Worm (Caenorhabditis elegans) whole organism, young adult: ENCODE data around the gene F47B8.2.
A peak's percentile ranks its signal among the peaks of the same experiment; 100 is the strongest.

ENCODE experiments used
- C06A6.2 ChIP-seq: fragments of 200-800 bp; sonication (Bioruptor generic); conservative IDR thresholded peaks from 2 replicates; pipeline ENCODE4 v1.3.6; 2022; ENCODE audit warnings: missing genetic modification characterization, missing compliant biosample characterization
- D2030.7 ChIP-seq: fragments of 200-800 bp; sonication (Bioruptor generic); IDR thresholded peaks from 2 replicates; pipeline ENCODE4 v1.3.6; 2022; ENCODE audit warnings: missing genetic modification reagents, missing genetic modification characterization, missing compliant biosample characterization
- F10E7.11 ChIP-seq: sonication (generic microtip); optimal IDR thresholded peaks from 2 replicates; lab custom pipeline; 2017; ENCODE audit warnings: mild to moderate bottlenecking, missing genetic modification characterization, moderate library complexity, missing compliant biosample characterization
- F49E8.2 ChIP-seq: sonication (generic microtip); optimal IDR thresholded peaks from 3 replicates; lab custom pipeline; 2017; ENCODE audit warnings: missing genetic modification characterization, mild to moderate bottlenecking, missing compliant biosample characterization, antibody characterized with exemption, moderate library complexity; ENCODE audit not compliant: insufficient read depth
- F57C9.4 ChIP-seq: sonication (generic microtip); optimal IDR thresholded peaks from 2 replicates; lab custom pipeline; 2017; ENCODE audit warnings: mild to moderate bottlenecking, missing genetic modification characterization, missing compliant biosample characterization
- K12H6.12 ChIP-seq: fragments of 200-800 bp; sonication (Bioruptor generic); optimal IDR thresholded peaks from 2 replicates; lab custom pipeline; 2018; ENCODE audit warnings: mild to moderate bottlenecking, missing genetic modification characterization, missing compliant biosample characterization
- ama-1 ChIP-seq, 3 experiments: fragments of 150-350 bp in 1 of 3; sonication (generic microtip) in 2 of 3; optimal IDR thresholded peaks; 2 replicates each; lab custom pipeline; 2014 to 2018; ENCODE audit warnings: missing biosample characterization in 2 of 3, missing genetic modification characterization in 2 of 3, missing genetic modification reagents in 2 of 3
- attf-3 ChIP-seq: fragments of 200-800 bp; sonication (Bioruptor generic); conservative IDR thresholded peaks from 2 replicates; pipeline ENCODE4 v1.3.6; 2022; ENCODE audit warnings: missing genetic modification reagents, missing genetic modification characterization, missing compliant biosample characterization
- attf-6 ChIP-seq: fragments of 200-800 bp; sonication (Bioruptor generic); IDR thresholded peaks from 2 replicates; pipeline ENCODE4 v1.3.6; 2022; ENCODE audit warnings: missing genetic modification reagents, missing genetic modification characterization, missing compliant biosample characterization
- bed-2 ChIP-seq: fragments of 200-800 bp; sonication (Bioruptor generic); IDR thresholded peaks from 2 replicates; pipeline ENCODE4 v1.3.6; 2022; ENCODE audit warnings: missing genetic modification reagents, missing genetic modification characterization, missing compliant biosample characterization
- cebp-1 ChIP-seq, 2 experiments: fragments of 200-800 bp in 1 of 2; sonication (Bioruptor generic) in 1 of 2; sonication (generic microtip) in 1 of 2; IDR thresholded peaks in 1 of 2; optimal IDR thresholded peaks in 1 of 2; 2 replicates each; pipeline versions ENCODE4 v1.3.6 to Lab custom; 2017 to 2022; ENCODE audit warnings: missing compliant biosample characterization in 2 of 2, missing genetic modification characterization in 2 of 2, mild to moderate bottlenecking in 1 of 2, missing genetic modification reagents in 1 of 2, moderate library complexity in 1 of 2
- ceh-100 ChIP-seq: fragments of 200-800 bp; sonication (Bioruptor generic); IDR thresholded peaks from 2 replicates; pipeline ENCODE4 v1.3.6; 2022; ENCODE audit warnings: missing genetic modification reagents, missing genetic modification characterization, missing compliant biosample characterization
- dox-1 ChIP-seq: fragments of 200-800 bp; sonication (Bioruptor generic); IDR thresholded peaks from 2 replicates; pipeline ENCODE4 v1.3.6; 2022; ENCODE audit warnings: missing genetic modification reagents, missing genetic modification characterization, missing compliant biosample characterization
- dpl-1 ChIP-seq: fragments of 150-350 bp; optimal IDR thresholded peaks from 2 replicates; lab custom pipeline; 2014; ENCODE audit warnings: missing biosample characterization, missing genetic modification reagents, missing genetic modification characterization
- efl-1 ChIP-seq: fragments of 150-350 bp; optimal IDR thresholded peaks from 2 replicates; lab custom pipeline; 2014; ENCODE audit warnings: missing biosample characterization, missing genetic modification reagents, missing genetic modification characterization
- egrh-3 ChIP-seq: fragments of 200-800 bp; sonication (Bioruptor generic); IDR thresholded peaks from 2 replicates; pipeline ENCODE4 v1.3.6; 2022; ENCODE audit warnings: missing genetic modification reagents, missing genetic modification characterization, missing compliant biosample characterization
- ekl-4 ChIP-seq: fragments of 200-800 bp; sonication (Bioruptor generic); IDR thresholded peaks from 2 replicates; pipeline ENCODE4 v1.3.6; 2022; ENCODE audit warnings: missing genetic modification reagents, missing genetic modification characterization, missing compliant biosample characterization
- him-1 ChIP-seq: sonication (generic microtip); optimal IDR thresholded peaks from 2 replicates; lab custom pipeline; 2016; ENCODE audit warnings: missing genotype, missing genetic modification reagents, missing genetic modification characterization, missing compliant biosample characterization
- let-526 ChIP-seq: fragments of 200-800 bp; sonication (Bioruptor generic); IDR thresholded peaks from 2 replicates; pipeline ENCODE4 v1.3.6; 2022; ENCODE audit warnings: missing genetic modification reagents, missing genetic modification characterization, missing compliant biosample characterization
- lin-40 ChIP-seq: sonication (generic microtip); optimal IDR thresholded peaks from 2 replicates; lab custom pipeline; 2016; ENCODE audit warnings: missing genetic modification characterization, mild to moderate bottlenecking, missing compliant biosample characterization, missing genotype, missing genetic modification reagents
- lin-54 ChIP-seq: fragments of 200-800 bp; sonication (Bioruptor generic); optimal IDR thresholded peaks from 2 replicates; lab custom pipeline; 2018; ENCODE audit warnings: mild to moderate bottlenecking, missing genetic modification characterization, missing compliant biosample characterization
- lir-1 ChIP-seq: fragments of 200-800 bp; sonication (Bioruptor generic); conservative IDR thresholded peaks from 2 replicates; pipeline ENCODE4 v1.3.6; 2022; ENCODE audit warnings: missing genetic modification reagents, missing genetic modification characterization, missing compliant biosample characterization
- lsl-1 ChIP-seq: fragments of 200-800 bp; sonication (Bioruptor generic); optimal IDR thresholded peaks from 2 replicates; lab custom pipeline; 2018; ENCODE audit warnings: mild to moderate bottlenecking, missing genetic modification characterization, moderate library complexity, missing compliant biosample characterization
- lsy-27 ChIP-seq: sonication (generic microtip); optimal IDR thresholded peaks from 2 replicates; lab custom pipeline; 2017; ENCODE audit warnings: missing genetic modification characterization, mild to moderate bottlenecking, missing compliant biosample characterization, antibody characterized with exemption, missing genotype, borderline replicate concordance; ENCODE audit not compliant: insufficient read depth
- madf-3 ChIP-seq: fragments of 200-800 bp; sonication (Bioruptor generic); IDR thresholded peaks from 2 replicates; pipeline ENCODE4 v1.3.6; 2022; ENCODE audit warnings: missing genetic modification reagents, missing genetic modification characterization, missing compliant biosample characterization
- mel-28 ChIP-seq: sonication (generic microtip); optimal IDR thresholded peaks from 2 replicates; lab custom pipeline; 2016; ENCODE audit warnings: borderline replicate concordance, mild to moderate bottlenecking, missing genetic modification characterization, missing compliant biosample characterization
- nfya-1 ChIP-seq: sonication (generic microtip); optimal IDR thresholded peaks from 2 replicates; lab custom pipeline; 2017; ENCODE audit warnings: antibody characterized with exemption, missing compliant biosample characterization, missing genetic modification characterization, borderline replicate concordance; ENCODE audit not compliant: insufficient read depth
- nfya-2 ChIP-seq: fragments of 200-800 bp; sonication (Bioruptor generic); IDR thresholded peaks from 2 replicates; pipeline ENCODE4 v1.3.6; 2022; ENCODE audit warnings: missing genetic modification reagents, missing genetic modification characterization, missing compliant biosample characterization
- nfyb-1 ChIP-seq: fragments of 200-800 bp; sonication (Bioruptor generic); IDR thresholded peaks from 2 replicates; pipeline ENCODE4 v1.3.6; 2022; ENCODE audit warnings: missing genetic modification reagents, missing genetic modification characterization, missing compliant biosample characterization
- nhr-120 ChIP-seq: fragments of 200-800 bp; sonication (Bioruptor generic); IDR thresholded peaks from 2 replicates; pipeline ENCODE4 v1.3.6; 2022; ENCODE audit warnings: missing genetic modification characterization, missing compliant biosample characterization
- nhr-27 ChIP-seq: fragments of 200-800 bp; sonication (Bioruptor generic); optimal IDR thresholded peaks from 2 replicates; lab custom pipeline; 2018; ENCODE audit warnings: mild to moderate bottlenecking, missing genetic modification characterization, moderate library complexity, missing compliant biosample characterization
- nhr-80 ChIP-seq: sonication (generic microtip); optimal IDR thresholded peaks from 2 replicates; lab custom pipeline; 2016; ENCODE audit warnings: missing genetic modification characterization, missing compliant biosample characterization
- nhr-90 ChIP-seq: sonication (generic microtip); optimal IDR thresholded peaks from 2 replicates; lab custom pipeline; 2016; ENCODE audit warnings: missing genotype, mild to moderate bottlenecking, missing genetic modification characterization, missing compliant biosample characterization
- pbrm-1 ChIP-seq: fragments of 200-800 bp; sonication (Bioruptor generic); IDR thresholded peaks from 2 replicates; pipeline ENCODE4 v1.3.6; 2022; ENCODE audit warnings: missing genetic modification reagents, missing genetic modification characterization, missing compliant biosample characterization
- sdz-38 ChIP-seq: sonication (generic microtip); optimal IDR thresholded peaks from 2 replicates; lab custom pipeline; 2016; ENCODE audit warnings: missing genotype, missing genetic modification characterization, missing compliant biosample characterization
- sea-2 ChIP-seq: fragments of 200-800 bp; sonication (Bioruptor generic); IDR thresholded peaks from 2 replicates; pipeline ENCODE4 v1.3.6; 2022; ENCODE audit warnings: missing genetic modification characterization, missing compliant biosample characterization
- snpc-1.3 ChIP-seq: sonication (generic microtip); optimal IDR thresholded peaks from 2 replicates; lab custom pipeline; 2017; ENCODE audit warnings: missing genetic modification characterization, mild to moderate bottlenecking, missing compliant biosample characterization, antibody characterized with exemption, moderate library complexity, missing genotype, missing genetic modification reagents; ENCODE audit not compliant: insufficient read depth
- snpc-4 ChIP-seq, 5 experiments: fragments of 150-350 bp in 1 of 5; sonication (generic microtip) in 4 of 5; optimal IDR thresholded peaks; 2 replicates each; lab custom pipeline; 2014 to 2018; ENCODE audit warnings: missing genetic modification characterization in 5 of 5, missing biosample characterization in 3 of 5, antibody characterized with exemption in 2 of 5, mild to moderate bottlenecking in 2 of 5, missing compliant biosample characterization in 2 of 5, missing genotype in 2 of 5, moderate library complexity in 2 of 5, missing genetic modification reagents in 1 of 5
- somi-1 ChIP-seq: fragments of 200-800 bp; sonication (Bioruptor generic); optimal IDR thresholded peaks from 2 replicates; lab custom pipeline; 2018; ENCODE audit warnings: mild to moderate bottlenecking, missing genetic modification characterization, missing compliant biosample characterization
- tbp1 ChIP-seq: fragments of 200-800 bp; sonication (Bioruptor generic); optimal IDR thresholded peaks from 2 replicates; lab custom pipeline; 2018; ENCODE audit warnings: mild to moderate bottlenecking, missing genetic modification characterization, missing compliant biosample characterization
- zfh-2 ChIP-seq: fragments of 200-800 bp; sonication (Bioruptor generic); conservative IDR thresholded peaks from 2 replicates; pipeline ENCODE4 v1.3.6; 2022; ENCODE audit warnings: missing genetic modification reagents, missing genetic modification characterization, missing compliant biosample characterization
- ztf-25 ChIP-seq: fragments of 200-800 bp; sonication (Bioruptor generic); IDR thresholded peaks from 2 replicates; pipeline ENCODE4 v1.3.6; 2022; ENCODE audit warnings: missing genetic modification reagents, missing genetic modification characterization, missing compliant biosample characterization

Gene F47B8.2

DNA sequence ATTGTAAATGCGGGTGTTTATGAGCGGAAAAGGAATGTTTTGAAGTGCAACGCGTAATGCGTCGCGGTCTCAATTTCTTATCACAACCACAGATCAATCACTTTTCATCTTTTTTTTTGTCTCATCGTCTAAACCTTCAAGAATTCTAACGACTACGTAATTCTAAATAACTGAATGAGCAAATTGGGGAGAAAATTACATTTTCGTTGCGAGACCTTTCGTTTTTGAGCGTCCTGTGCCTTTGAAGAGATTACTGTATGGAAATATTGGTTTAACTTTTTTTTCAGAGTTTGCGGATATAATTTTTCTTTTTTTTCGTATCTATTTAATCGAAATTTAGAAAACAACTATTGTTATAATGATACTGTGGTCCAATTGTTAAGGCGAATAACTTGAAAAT lies 34.1 kb upstream of the F47B8.2 start (continued):
- TF ChIP-seq nhr-27 (no peak), D2030.7 (GFP tag; lab: Robert Waterston, UW) (peak; percentile 13; the same call in 1 of the 2 replicates), pbrm-1 (GFP tag; lab: Robert Waterston, UW) (0 out of 2 replicates have a peak, but pooled peaks have one; percentile 19)
- TF ChIP-seq, all 124 proteins: peak for 9

DNA sequence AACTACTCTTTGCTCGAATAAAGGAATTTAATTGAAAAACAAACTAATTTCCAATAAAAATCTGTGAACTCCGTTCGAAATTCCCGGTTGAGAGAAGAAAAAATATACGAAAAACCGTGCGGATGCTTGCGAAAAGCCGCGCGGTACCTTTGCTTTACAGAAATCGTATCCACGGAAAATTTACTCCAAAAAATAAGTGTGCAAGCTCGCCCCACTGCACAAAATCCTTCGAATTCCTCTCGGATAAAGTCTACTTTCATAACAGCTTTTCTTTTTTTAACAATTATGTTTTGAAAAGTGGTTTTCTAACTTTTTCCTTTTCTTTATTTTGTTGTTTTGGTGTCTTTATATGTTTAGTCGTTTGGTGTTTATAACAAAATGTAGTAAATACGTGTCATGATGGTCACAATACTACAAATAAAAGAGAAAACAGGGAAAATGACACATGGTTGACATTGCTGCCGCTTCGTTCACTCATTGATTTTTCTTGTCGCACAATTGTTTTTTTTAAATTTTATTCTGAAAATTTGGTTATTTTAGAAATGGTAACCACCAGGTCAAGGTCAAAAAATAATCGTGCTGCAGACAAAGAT lies 30.9 kb upstream of the F47B8.2 start, which contains the start of gene cept-2:
TSS of gene cept-2 (plus strand) at position 533 of the 593 bp plus-strand sequence.
- TF ChIP-seq madf-3 (GFP tag; lab: Robert Waterston, UW) (0 out of 2 replicates have a peak, but pooled peaks have one; percentile 45), zfh-2 (no peak), ztf-25 (GFP tag; lab: Robert Waterston, UW) (no peak), sdz-38 (tag; lab: Kevin White, UChicago) (no peak), egrh-3 (GFP tag; lab: Robert Waterston, UW) (no peak), tbp1 (GFP tag; lab: Kevin White, UChicago) (peak; percentile 65), lir-1 (peak; percentile 68), nfyb-1 (GFP tag; lab: Robert Waterston, UW) (peak; percentile 67), lin-54 (GFP tag; lab: Kevin White, UChicago) (no peak), dpl-1 (GFP tag; lab: Kevin White, UChicago) (peak; percentile 56), him-1 (peak; percentile 36), attf-3 (peak; percentile 69), ama-1 (optimal IDR thresholded peaks at IDR 0.05; lab: Kevin White, UChicago) (no peak), ama-1 (GFP tag; optimal IDR thresholded peaks at IDR 0.05; lab: Kevin White, UChicago) (no peak), ceh-100 (GFP tag; lab: Robert Waterston, UW) (peak; percentile 98), K12H6.12 (peak; percentile 88), bed-2 (GFP tag; lab: Robert Waterston, UW) (0 out of 2 replicates have a peak, but pooled peaks have one; percentile 25), lin-40 (tag; lab: Kevin White, UChicago) (no peak), D2030.7 (GFP tag; lab: Robert Waterston, UW) (peak; percentile 27; the same call in 1 of the 2 replicates), nhr-80 (peak; percentile 54), somi-1 (GFP tag; lab: Kevin White, UChicago) (peak; percentile 57), snpc-1.3 (tag; lab: Kevin White, UChicago) (peak; percentile 66), nhr-90 (tag; lab: Kevin White, UChicago) (no peak), nhr-120 (GFP tag; lab: Robert Waterston, UW) (no peak), snpc-4 (GFP tag; optimal IDR thresholded peaks at IDR 0.05; lab: Kevin White, UChicago) (no peak), snpc-4 (tag; optimal IDR thresholded peaks at IDR 0.05; lab: Kevin White, UChicago) (peak in 2 of 4 experiments; percentile 57 to 70), lsl-1 (GFP tag; lab: Kevin White, UChicago) (peak; percentile 67), pbrm-1 (GFP tag; lab: Robert Waterston, UW) (peak; percentile 78), sea-2 (GFP tag; lab: Robert Waterston, UW) (no peak), nfya-2 (GFP tag; lab: Robert Waterston, UW) (no peak), cebp-1 (GFP tag; IDR thresholded peaks at IDR 0.05; lab: Robert Waterston, UW) (0 out of 2 replicates have a peak, but pooled peaks have one; percentile 34), cebp-1 (tag; optimal IDR thresholded peaks at IDR 0.05; lab: Kevin White, UChicago) (no peak), F10E7.11 (tag; lab: Kevin White, UChicago) (no peak), dox-1 (GFP tag; lab: Robert Waterston, UW) (peak; percentile 92), F57C9.4 (tag; lab: Kevin White, UChicago) (no peak), lsy-27 (tag; lab: Kevin White, UChicago) (no peak), mel-28 (tag; lab: Kevin White, UChicago) (no peak), attf-6 (peak; percentile 67; the same call in 1 of the 2 replicates), let-526 (GFP tag; lab: Robert Waterston, UW) (0 out of 2 replicates have a peak, but pooled peaks have one; percentile 20), nfya-1 (tag; lab: Kevin White, UChicago) (no peak), efl-1 (GFP tag; lab: Kevin White, UChicago) (peak; percentile 52), F49E8.2 (tag; lab: Kevin White, UChicago) (peak; percentile 57), ekl-4 (GFP tag; lab: Robert Waterston, UW) (peak; percentile 81), C06A6.2 (GFP tag; lab: Robert Waterston, UW) (peak; percentile 75)
